Worm (Caenorhabditis elegans) whole organism, young adult: ENCODE data around the gene T16G1.6.
A peak's percentile ranks its signal among the peaks of the same experiment; 100 is the strongest.

Source experiments
- C06A6.2 ChIP-seq: fragments of 200-800 bp; sonication (Bioruptor generic); conservative IDR thresholded peaks from 2 replicates; pipeline ENCODE4 v1.3.6; 2022; ENCODE audit warnings: missing genetic modification characterization, missing compliant biosample characterization
- D2030.7 ChIP-seq: fragments of 200-800 bp; sonication (Bioruptor generic); IDR thresholded peaks from 2 replicates; pipeline ENCODE4 v1.3.6; 2022; ENCODE audit warnings: missing genetic modification reagents, missing genetic modification characterization, missing compliant biosample characterization
- F22D6.2 ChIP-seq: sonication (generic microtip); optimal IDR thresholded peaks from 2 replicates; lab custom pipeline; 2016; ENCODE audit warnings: mild to moderate bottlenecking, missing genetic modification characterization, missing compliant biosample characterization
- F23B12.7 ChIP-seq: sonication (generic microtip); optimal IDR thresholded peaks from 2 replicates; lab custom pipeline; 2017; ENCODE audit warnings: missing genetic modification characterization, mild to moderate bottlenecking, missing compliant biosample characterization, antibody characterized with exemption, moderate library complexity; ENCODE audit not compliant: insufficient read depth
- F49E8.2 ChIP-seq: sonication (generic microtip); optimal IDR thresholded peaks from 3 replicates; lab custom pipeline; 2017; ENCODE audit warnings: missing genetic modification characterization, mild to moderate bottlenecking, missing compliant biosample characterization, antibody characterized with exemption, moderate library complexity; ENCODE audit not compliant: insufficient read depth
- F57C9.4 ChIP-seq: sonication (generic microtip); optimal IDR thresholded peaks from 2 replicates; lab custom pipeline; 2017; ENCODE audit warnings: mild to moderate bottlenecking, missing genetic modification characterization, missing compliant biosample characterization
- atf-7 ChIP-seq: sonication (generic microtip); optimal IDR thresholded peaks from 2 replicates; lab custom pipeline; 2017; ENCODE audit warnings: mild to moderate bottlenecking, missing genetic modification characterization, missing compliant biosample characterization
- attf-3 ChIP-seq: fragments of 200-800 bp; sonication (Bioruptor generic); conservative IDR thresholded peaks from 2 replicates; pipeline ENCODE4 v1.3.6; 2022; ENCODE audit warnings: missing genetic modification reagents, missing genetic modification characterization, missing compliant biosample characterization
- bed-1 ChIP-seq: fragments of 200-800 bp; sonication (Bioruptor generic); IDR thresholded peaks from 2 replicates; pipeline ENCODE4 v1.3.6; 2022; ENCODE audit warnings: missing genetic modification reagents, missing genetic modification characterization, missing compliant biosample characterization
- cebp-2 ChIP-seq: fragments of 200-800 bp; sonication (Bioruptor generic); IDR thresholded peaks from 2 replicates; pipeline ENCODE4 v1.3.6; 2022; ENCODE audit warnings: missing genetic modification characterization, missing compliant biosample characterization
- ceh-91 ChIP-seq: fragments of 200-800 bp; sonication (Bioruptor generic); IDR thresholded peaks from 2 replicates; pipeline ENCODE4 v1.3.6; 2022; ENCODE audit warnings: missing genetic modification reagents, missing genetic modification characterization, missing compliant biosample characterization
- die-1 ChIP-seq: sonication (generic microtip); optimal IDR thresholded peaks from 2 replicates; lab custom pipeline; 2016; ENCODE audit warnings: missing genotype, mild to moderate bottlenecking, missing genetic modification characterization, missing compliant biosample characterization
- dox-1 ChIP-seq: fragments of 200-800 bp; sonication (Bioruptor generic); IDR thresholded peaks from 2 replicates; pipeline ENCODE4 v1.3.6; 2022; ENCODE audit warnings: missing genetic modification reagents, missing genetic modification characterization, missing compliant biosample characterization
- efl-1 ChIP-seq: fragments of 150-350 bp; optimal IDR thresholded peaks from 2 replicates; lab custom pipeline; 2014; ENCODE audit warnings: missing biosample characterization, missing genetic modification reagents, missing genetic modification characterization
- egrh-3 ChIP-seq: fragments of 200-800 bp; sonication (Bioruptor generic); IDR thresholded peaks from 2 replicates; pipeline ENCODE4 v1.3.6; 2022; ENCODE audit warnings: missing genetic modification reagents, missing genetic modification characterization, missing compliant biosample characterization
- ets-4 ChIP-seq: fragments of 200-800 bp; sonication (Bioruptor generic); optimal IDR thresholded peaks from 2 replicates; lab custom pipeline; 2018; ENCODE audit warnings: mild to moderate bottlenecking, missing genetic modification characterization, missing compliant biosample characterization
- hmg-20 ChIP-seq: fragments of 200-800 bp; sonication (Bioruptor generic); IDR thresholded peaks from 2 replicates; pipeline ENCODE4 v1.3.6; 2022; ENCODE audit warnings: missing genetic modification reagents, missing genetic modification characterization, missing compliant biosample characterization
- hsf-1 ChIP-seq: fragments of 200-800 bp; sonication (Bioruptor generic); IDR thresholded peaks from 2 replicates; pipeline ENCODE4 v1.3.6; 2022; ENCODE audit warnings: missing genetic modification reagents, missing genetic modification characterization, missing compliant biosample characterization
- let-526 ChIP-seq: fragments of 200-800 bp; sonication (Bioruptor generic); IDR thresholded peaks from 2 replicates; pipeline ENCODE4 v1.3.6; 2022; ENCODE audit warnings: missing genetic modification reagents, missing genetic modification characterization, missing compliant biosample characterization
- lin-35 ChIP-seq, 3 experiments: fragments of 150-350 bp in 2 of 3; sonication (generic microtip) in 1 of 3; optimal IDR thresholded peaks; 2 replicates each; lab custom pipeline; 2014 to 2018; ENCODE audit warnings: missing biosample characterization in 3 of 3, missing genetic modification characterization in 3 of 3, missing genetic modification reagents in 3 of 3
- madf-3 ChIP-seq: fragments of 200-800 bp; sonication (Bioruptor generic); IDR thresholded peaks from 2 replicates; pipeline ENCODE4 v1.3.6; 2022; ENCODE audit warnings: missing genetic modification reagents, missing genetic modification characterization, missing compliant biosample characterization
- madf-6 ChIP-seq: fragments of 200-800 bp; sonication (Bioruptor generic); IDR thresholded peaks from 2 replicates; pipeline ENCODE4 v1.3.6; 2022; ENCODE audit warnings: missing genetic modification reagents, missing genetic modification characterization, missing compliant biosample characterization
- mcd-1 ChIP-seq: fragments of 200-800 bp; sonication (Bioruptor generic); IDR thresholded peaks from 2 replicates; pipeline ENCODE4 v1.3.6; 2022; ENCODE audit warnings: missing genetic modification reagents, missing genetic modification characterization, missing compliant biosample characterization
- mes-4 ChIP-seq: sonication (generic microtip); optimal IDR thresholded peaks from 2 replicates; lab custom pipeline; 2016; ENCODE audit warnings: missing genotype, missing genetic modification characterization, missing compliant biosample characterization
- nfya-2 ChIP-seq: fragments of 200-800 bp; sonication (Bioruptor generic); IDR thresholded peaks from 2 replicates; pipeline ENCODE4 v1.3.6; 2022; ENCODE audit warnings: missing genetic modification reagents, missing genetic modification characterization, missing compliant biosample characterization
- nhr-179 ChIP-seq: sonication (generic microtip); optimal IDR thresholded peaks from 2 replicates; lab custom pipeline; 2016; ENCODE audit warnings: mild to moderate bottlenecking, missing genetic modification characterization, missing compliant biosample characterization
- nhr-80 ChIP-seq: sonication (generic microtip); optimal IDR thresholded peaks from 2 replicates; lab custom pipeline; 2016; ENCODE audit warnings: missing genetic modification characterization, missing compliant biosample characterization
- pha-4 ChIP-seq: fragments of 150-350 bp; sonication (generic microtip); optimal IDR thresholded peaks from 2 replicates; lab custom pipeline; 2014; ENCODE audit warnings: missing biosample characterization, missing genetic modification reagents, missing genetic modification characterization
- rcor-1 ChIP-seq: fragments of 200-800 bp; sonication (Bioruptor generic); IDR thresholded peaks from 2 replicates; pipeline ENCODE4 v1.3.6; 2022; ENCODE audit warnings: missing genetic modification reagents, missing genetic modification characterization, missing compliant biosample characterization
- repo-1 ChIP-seq: sonication (generic microtip); optimal IDR thresholded peaks from 2 replicates; lab custom pipeline; 2017; ENCODE audit warnings: mild to moderate bottlenecking, missing genetic modification characterization, missing compliant biosample characterization
- rpc-1 ChIP-seq, 2 experiments: fragments of 150-350 bp in 1 of 2; sonication (generic microtip) in 1 of 2; optimal IDR thresholded peaks; 2 replicates each; lab custom pipeline; 2014 to 2018; ENCODE audit warnings: missing biosample characterization in 1 of 2, missing genetic modification characterization in 1 of 2, missing genetic modification reagents in 1 of 2, missing genotype in 1 of 2
- sdz-38 ChIP-seq: sonication (generic microtip); optimal IDR thresholded peaks from 2 replicates; lab custom pipeline; 2016; ENCODE audit warnings: missing genotype, missing genetic modification characterization, missing compliant biosample characterization
- sea-2 ChIP-seq: fragments of 200-800 bp; sonication (Bioruptor generic); IDR thresholded peaks from 2 replicates; pipeline ENCODE4 v1.3.6; 2022; ENCODE audit warnings: missing genetic modification characterization, missing compliant biosample characterization
- snpc-1.3 ChIP-seq: sonication (generic microtip); optimal IDR thresholded peaks from 2 replicates; lab custom pipeline; 2017; ENCODE audit warnings: missing genetic modification characterization, mild to moderate bottlenecking, missing compliant biosample characterization, antibody characterized with exemption, moderate library complexity, missing genotype, missing genetic modification reagents; ENCODE audit not compliant: insufficient read depth
- somi-1 ChIP-seq: fragments of 200-800 bp; sonication (Bioruptor generic); optimal IDR thresholded peaks from 2 replicates; lab custom pipeline; 2018; ENCODE audit warnings: mild to moderate bottlenecking, missing genetic modification characterization, missing compliant biosample characterization
- unc-130 ChIP-seq: sonication (generic microtip); optimal IDR thresholded peaks from 2 replicates; lab custom pipeline; 2016; ENCODE audit warnings: missing genetic modification reagents, missing genetic modification characterization, missing compliant biosample characterization
- ztf-22 ChIP-seq: fragments of 200-800 bp; sonication (Bioruptor generic); optimal IDR thresholded peaks from 2 replicates; lab custom pipeline; 2018; ENCODE audit warnings: mild to moderate bottlenecking, missing genetic modification characterization, moderate library complexity, missing compliant biosample characterization
- ztf-26 ChIP-seq: sonication (generic microtip); optimal IDR thresholded peaks from 2 replicates; lab custom pipeline; 2017; ENCODE audit warnings: missing genetic modification characterization, missing compliant biosample characterization
- ztf-28 ChIP-seq: fragments of 200-800 bp; sonication (Bioruptor generic); IDR thresholded peaks from 2 replicates; pipeline ENCODE4 v1.3.6; 2022; ENCODE audit warnings: missing genetic modification reagents, missing genetic modification characterization, missing compliant biosample characterization

The T16G1.6 gene

ce11 chrV:12944229-12944628 lies 7.3 kb upstream of the T16G1.6 start, which contains the start of gene T16G1.3 (continued):
- no peak for TF ChIP-seq F49E8.2

- TF ChIP-seq nfya-2 (GFP tag; lab: Robert Waterston, UW): no peak
- no peak for TF ChIP-seq repo-1 (tag; lab: Kevin White, UChicago)
- no peak for TF ChIP-seq hmg-20 (GFP tag; lab: Robert Waterston, UW)
- no peak for TF ChIP-seq C06A6.2 (GFP tag; lab: Robert Waterston, UW)
- no peak for TF ChIP-seq madf-6 (GFP tag; lab: Robert Waterston, UW)
- no peak for TF ChIP-seq ets-4 (GFP tag; lab: Kevin White, UChicago)
- TF ChIP-seq madf-3 (GFP tag; lab: Robert Waterston, UW): no peak
- no peak for TF ChIP-seq somi-1 (GFP tag; lab: Kevin White, UChicago)
- TF ChIP-seq egrh-3 (GFP tag; lab: Robert Waterston, UW): no peak
- TF ChIP-seq attf-3 (GFP tag; lab: Robert Waterston, UW): no peak
- no peak for TF ChIP-seq mcd-1 (GFP tag; lab: Robert Waterston, UW)
- TF ChIP-seq bed-1 (GFP tag; lab: Robert Waterston, UW): no peak
- no peak for TF ChIP-seq ceh-91 (GFP tag; lab: Robert Waterston, UW)
- no peak for TF ChIP-seq sdz-38 (tag; lab: Kevin White, UChicago)
- no peak for TF ChIP-seq nhr-179 (tag; lab: Kevin White, UChicago)
- no peak for TF ChIP-seq dox-1 (GFP tag; lab: Robert Waterston, UW)
- no peak for TF ChIP-seq lin-35 (GFP tag; optimal IDR thresholded peaks at IDR 0.05; lab: Kevin White, UChicago)
- TF ChIP-seq, all 124 proteins: peak for 0
Observed at ce11 chrV:12943399-12943798, 6.4 kb upstream of the T16G1.6 start.

ce11 chrV:12941797-12942474 lies 5.0 kb upstream of the T16G1.6 start, which contains the start of gene T16G1.4:
TSS of gene T16G1.4 (minus strand) at chrV:12941847.
- TF ChIP-seq ztf-28 (GFP tag; lab: Robert Waterston, UW) (no peak), cebp-2 (GFP tag; lab: Robert Waterston, UW) (no peak), efl-1 (GFP tag; lab: Kevin White, UChicago) (no peak), bed-1 (GFP tag; lab: Robert Waterston, UW) (no peak), nhr-179 (tag; lab: Kevin White, UChicago) (no peak), let-526 (GFP tag; lab: Robert Waterston, UW) (no peak), nhr-80 (tag; lab: Kevin White, UChicago) (peak; percentile 2), pha-4 (tag; lab: Kevin White, UChicago) (no peak)

- TF ChIP-seq nhr-80 (tag; lab: Kevin White, UChicago) (peak; percentile 29), mcd-1 (GFP tag; lab: Robert Waterston, UW) (no peak), F23B12.7 (tag; lab: Kevin White, UChicago) (no peak), mes-4 (tag; lab: Kevin White, UChicago) (no peak), F57C9.4 (tag; lab: Kevin White, UChicago) (no peak)
Observed at ce11 chrV:12939434-12939833, 2.5 kb upstream of the T16G1.6 start, which contains the start of gene T16G1.5. TSS of gene T16G1.5 (minus strand) at chrV:12939552.

- TF ChIP-seq snpc-1.3 (tag; lab: Kevin White, UChicago) (no peak), dox-1 (GFP tag; lab: Robert Waterston, UW) (peak; percentile 59; the same call in 1 of the 2 replicates), nhr-80 (tag; lab: Kevin White, UChicago) (peak; percentile 98), ztf-22 (GFP tag; lab: Kevin White, UChicago) (peak; percentile 30), sea-2 (GFP tag; lab: Robert Waterston, UW) (no peak), D2030.7 (GFP tag; lab: Robert Waterston, UW) (no peak), nfya-2 (GFP tag; lab: Robert Waterston, UW) (no peak), F22D6.2 (tag; lab: Kevin White, UChicago) (no peak), hsf-1 (GFP tag; lab: Robert Waterston, UW) (no peak), rpc-1 (optimal IDR thresholded peaks at IDR 0.05; lab: Kevin White, UChicago) (no peak), rpc-1 (tag; optimal IDR thresholded peaks at IDR 0.05; lab: Kevin White, UChicago) (no peak), die-1 (tag; lab: Kevin White, UChicago) (no peak), sdz-38 (tag; lab: Kevin White, UChicago) (no peak), F49E8.2 (no peak), ztf-26 (no peak), unc-130 (no peak), atf-7 (tag; lab: Kevin White, UChicago) (peak; percentile 12), madf-6 (GFP tag; lab: Robert Waterston, UW) (no peak), rcor-1 (GFP tag; lab: Robert Waterston, UW) (no peak), ets-4 (GFP tag; lab: Kevin White, UChicago) (peak; percentile 68)
Observed at ce11 chrV:12934976-12935375, 2.0 kb downstream of the T16G1.6 start, which contains the start of gene T16G1.7. TSS of gene T16G1.7 (minus strand) at chrV:12935112.
